Worm (Caenorhabditis elegans) whole organism, young adult: ENCODE results near the gene ldb-1.

Experiments
- F33H1.4 ChIP-seq: fragments of 200-800 bp; sonication (Bioruptor generic); IDR thresholded peaks from 2 replicates; pipeline ENCODE4 v1.3.6; 2022; ENCODE audit warnings: missing genetic modification reagents, missing genetic modification characterization, missing compliant biosample characterization
- aptf-2 ChIP-seq: fragments of 200-800 bp; sonication (Bioruptor generic); conservative IDR thresholded peaks from 2 replicates; pipeline ENCODE4 v1.3.6; 2022; ENCODE audit warnings: missing genetic modification reagents, missing genetic modification characterization, missing compliant biosample characterization
- attf-6 ChIP-seq: fragments of 200-800 bp; sonication (Bioruptor generic); IDR thresholded peaks from 2 replicates; pipeline ENCODE4 v1.3.6; 2022; ENCODE audit warnings: missing genetic modification reagents, missing genetic modification characterization, missing compliant biosample characterization
- ccch-3 ChIP-seq: fragments of 200-800 bp; sonication (Bioruptor generic); optimal IDR thresholded peaks from 2 replicates; lab custom pipeline; 2018; ENCODE audit warnings: mild to moderate bottlenecking, missing genetic modification characterization, missing compliant biosample characterization
- fkh-3 ChIP-seq: sonication (generic microtip); optimal IDR thresholded peaks from 2 replicates; lab custom pipeline; 2016; ENCODE audit warnings: mild to moderate bottlenecking, missing genetic modification characterization, missing compliant biosample characterization
- lag-1 ChIP-seq: fragments of 200-800 bp; sonication (Bioruptor generic); IDR thresholded peaks from 2 replicates; pipeline ENCODE4 v1.3.6; 2022; ENCODE audit warnings: missing genetic modification reagents, missing genetic modification characterization, missing compliant biosample characterization
- unc-62 ChIP-seq: fragments of 150-350 bp; optimal IDR thresholded peaks from 2 replicates; lab custom pipeline; 2014; ENCODE audit warnings: missing biosample characterization, missing genetic modification reagents, missing genetic modification characterization

DNA sequence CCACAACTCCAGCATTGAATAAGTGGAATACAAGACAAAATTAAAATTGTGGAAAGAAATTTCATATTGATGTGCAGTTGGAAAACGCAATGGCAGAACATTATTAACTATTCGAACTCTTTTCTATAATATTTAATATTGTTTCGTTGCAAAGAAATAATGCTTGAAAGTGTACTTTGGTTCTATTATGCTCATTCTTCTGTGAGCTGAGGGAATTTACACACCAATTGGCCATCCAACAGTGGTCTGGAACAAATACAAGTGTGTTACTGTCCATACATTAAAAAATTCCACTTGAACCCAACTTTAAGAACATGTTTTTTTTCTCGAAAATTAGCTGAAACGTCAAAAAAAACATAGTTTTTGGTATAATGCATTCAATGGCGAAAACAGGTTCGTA lies 51.0 kb downstream of the ldb-1 start, which contains the start of gene W04G3.13:
- TF ChIP-seq unc-62 (GFP tag; lab: Kevin White, UChicago) (no peak), fkh-3 (tag; lab: Kevin White, UChicago) (no peak), aptf-2 (GFP tag; lab: Robert Waterston, UW) (no peak), attf-6 (GFP tag; lab: Robert Waterston, UW) (no peak), ccch-3 (GFP tag; lab: Kevin White, UChicago) (no peak), lag-1 (GFP tag; lab: Robert Waterston, UW) (no peak), F33H1.4 (GFP tag; lab: Robert Waterston, UW) (no peak)
